Worm (Caenorhabditis elegans) whole organism, L3 larva: ENCODE results near the gene nep-21.

Experiments
- ZK546.5 ChIP-seq: sonication (generic microtip); optimal IDR thresholded peaks from 2 replicates; lab custom pipeline; 2017; ENCODE audit warnings: missing biosample characterization, missing genetic modification characterization
- ama-1 ChIP-seq: fragments of 150-350 bp; optimal IDR thresholded peaks from 2 replicates; lab custom pipeline; 2018
- ceh-9 ChIP-seq: sonication (generic microtip); optimal IDR thresholded peaks from 2 replicates; lab custom pipeline; 2018; ENCODE audit warnings: missing biosample characterization, missing genetic modification characterization
- daf-12 ChIP-seq: fragments of 150-350 bp; optimal IDR thresholded peaks from 2 replicates; lab custom pipeline; 2014; ENCODE audit warnings: missing biosample characterization, missing genetic modification reagents, missing genetic modification characterization
- fkh-10 ChIP-seq: sonication (generic microtip); optimal IDR thresholded peaks from 2 replicates; lab custom pipeline; 2017; ENCODE audit warnings: missing biosample characterization, missing genetic modification reagents, missing genetic modification characterization
- hmg-11 ChIP-seq: sonication (generic microtip); optimal IDR thresholded peaks from 2 replicates; lab custom pipeline; 2016; ENCODE audit warnings: missing genetic modification characterization, missing compliant biosample characterization
- jun-1 ChIP-seq: fragments of 150-350 bp; optimal IDR thresholded peaks from 2 replicates; lab custom pipeline; 2014; ENCODE audit warnings: missing biosample characterization, missing genetic modification reagents, missing genetic modification characterization
- lin-39 ChIP-seq: fragments of 150-350 bp; optimal IDR thresholded peaks from 2 replicates; lab custom pipeline; 2018; ENCODE audit warnings: missing biosample characterization, missing genetic modification reagents, missing genetic modification characterization
- lsy-12 ChIP-seq: sonication (generic microtip); optimal IDR thresholded peaks from 2 replicates; lab custom pipeline; 2016; ENCODE audit warnings: mild to moderate bottlenecking, missing genetic modification characterization, missing compliant biosample characterization
- nhr-12 ChIP-seq: fragments of 150-350 bp; optimal IDR thresholded peaks from 2 replicates; lab custom pipeline; 2014; ENCODE audit warnings: missing biosample characterization, missing genetic modification characterization
- nhr-237 ChIP-seq: fragments of 150-350 bp; optimal IDR thresholded peaks from 2 replicates; lab custom pipeline; 2014; ENCODE audit warnings: missing biosample characterization, missing genetic modification characterization
- pha-4 ChIP-seq: fragments of 150-350 bp; optimal IDR thresholded peaks from 2 replicates; lab custom pipeline; 2014; ENCODE audit warnings: missing biosample characterization, missing genetic modification reagents, missing genetic modification characterization
- pqm-1 ChIP-seq: fragments of 150-350 bp; optimal IDR thresholded peaks from 2 replicates; lab custom pipeline; 2017; ENCODE audit warnings: missing biosample characterization, missing genetic modification characterization, inconsistent platforms
- ztf-4 ChIP-seq: fragments of 150-350 bp; optimal IDR thresholded peaks from 2 replicates; lab custom pipeline; 2014; ENCODE audit warnings: missing biosample characterization, missing genetic modification characterization

DNA sequence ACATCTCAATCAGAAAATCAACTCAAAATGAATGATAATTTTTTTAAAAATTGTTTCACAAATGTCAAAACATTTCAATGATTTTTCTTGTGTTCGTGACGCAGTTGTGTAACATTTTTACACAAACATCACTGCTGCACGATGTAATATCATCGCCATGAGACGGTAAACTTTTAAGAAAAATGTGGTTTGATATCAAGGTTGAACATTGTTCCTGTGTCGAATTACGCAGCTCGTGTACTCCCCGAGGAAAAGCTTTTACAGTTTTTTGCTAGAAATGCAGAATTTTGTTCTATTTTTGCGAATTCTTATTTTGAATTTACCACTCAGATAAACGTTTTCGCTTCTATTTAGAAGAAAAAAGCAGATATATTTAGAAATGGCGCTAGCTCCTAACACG lies 28.6 kb downstream of the nep-21 start:
- no peak for TF ChIP-seq nhr-237 (tag; lab: Kevin White, UChicago)
- TF ChIP-seq ama-1 (lab: Kevin White, UChicago) = peak; percentile 58
- TF ChIP-seq daf-12 (tag; lab: Kevin White, UChicago) = no peak
- no peak for TF ChIP-seq nhr-12
- no peak for TF ChIP-seq pha-4 (tag; lab: Kevin White, UChicago)
- peak; percentile 9 for TF ChIP-seq ztf-4 (tag; lab: Kevin White, UChicago)
- TF ChIP-seq ceh-9 (tag; lab: Kevin White, UChicago) = no peak
- TF ChIP-seq ZK546.5 (tag; lab: Kevin White, UChicago) = no peak
- TF ChIP-seq hmg-11 (tag; lab: Kevin White, UChicago) = no peak
- TF ChIP-seq pqm-1 (tag; lab: Kevin White, UChicago) = no peak
- no peak for TF ChIP-seq jun-1 (tag; lab: Kevin White, UChicago)
- no peak for TF ChIP-seq fkh-10
- peak; percentile 10 for TF ChIP-seq lsy-12 (tag; lab: Kevin White, UChicago)
- TF ChIP-seq lin-39 (tag; lab: Kevin White, UChicago) = no peak
